Worm (Caenorhabditis elegans) whole organism, mixed stage, embryonic: ENCODE results near the gene C07E3.4.

Experiments used
- M03D4.4 ChIP-seq: sonication (generic microtip); optimal IDR thresholded peaks from 2 replicates; lab custom pipeline; 2017; ENCODE audit warnings: mild to moderate bottlenecking, missing genetic modification characterization, missing compliant biosample characterization
- bed-3 ChIP-seq: fragments of 200-800 bp; sonication (Bioruptor generic); optimal IDR thresholded peaks from 3 replicates; lab custom pipeline; 2018; ENCODE audit warnings: mild to moderate bottlenecking, missing genetic modification characterization, moderate library complexity, missing compliant biosample characterization
- blmp-1 ChIP-seq: fragments of 150-350 bp; optimal IDR thresholded peaks from 2 replicates; lab custom pipeline; 2014; ENCODE audit warnings: missing biosample characterization, missing genetic modification characterization
- ceh-39 ChIP-seq: fragments of 150-350 bp; optimal IDR thresholded peaks from 2 replicates; lab custom pipeline; 2014; ENCODE audit warnings: missing biosample characterization, missing genetic modification characterization
- ceh-43 ChIP-seq: fragments of 200-800 bp; sonication (Bioruptor generic); optimal IDR thresholded peaks from 2 replicates; lab custom pipeline; 2018; ENCODE audit warnings: mild to moderate bottlenecking, missing genetic modification characterization, moderate library complexity, missing compliant biosample characterization
- ceh-83 ChIP-seq: fragments of 200-800 bp; sonication (Bioruptor generic); optimal IDR thresholded peaks from 2 replicates; lab custom pipeline; 2018; ENCODE audit warnings: mild to moderate bottlenecking, missing genetic modification characterization, missing compliant biosample characterization
- ces-1 ChIP-seq: fragments of 150-350 bp; optimal IDR thresholded peaks from 2 replicates; lab custom pipeline; 2014; ENCODE audit warnings: missing biosample characterization, missing genetic modification reagents, missing genetic modification characterization
- cnd-1 ChIP-seq: fragments of 200-800 bp; sonication (Bioruptor generic); optimal IDR thresholded peaks from 2 replicates; lab custom pipeline; 2018; ENCODE audit warnings: mild to moderate bottlenecking, missing genetic modification characterization, missing compliant biosample characterization
- drap-1 ChIP-seq: fragments of 200-800 bp; sonication (Bioruptor generic); optimal IDR thresholded peaks from 3 replicates; lab custom pipeline; 2018; ENCODE audit warnings: mild to moderate bottlenecking, missing genetic modification characterization, missing compliant biosample characterization
- elt-1 ChIP-seq: sonication (generic microtip); optimal IDR thresholded peaks from 2 replicates; lab custom pipeline; 2017; ENCODE audit warnings: missing genetic modification characterization, mild to moderate bottlenecking, missing compliant biosample characterization, antibody characterized with exemption, moderate library complexity, borderline replicate concordance; ENCODE audit not compliant: insufficient read depth
- elt-3 ChIP-seq: fragments of 150-350 bp; optimal IDR thresholded peaks from 2 replicates; lab custom pipeline; 2014; ENCODE audit warnings: missing biosample characterization, missing genetic modification characterization
- flh-1 ChIP-seq: fragments of 200-800 bp; sonication (Bioruptor generic); optimal IDR thresholded peaks from 2 replicates; lab custom pipeline; 2018; ENCODE audit warnings: mild to moderate bottlenecking, missing genetic modification characterization, moderate library complexity, missing compliant biosample characterization
- ham-2 ChIP-seq: fragments of 200-800 bp; sonication (Bioruptor generic); optimal IDR thresholded peaks from 2 replicates; lab custom pipeline; 2018; ENCODE audit warnings: mild to moderate bottlenecking, missing genetic modification characterization, missing compliant biosample characterization
- hlh-1 ChIP-seq: fragments of 150-350 bp; optimal IDR thresholded peaks from 2 replicates; lab custom pipeline; 2014; ENCODE audit warnings: missing biosample characterization, missing genetic modification reagents, missing genetic modification characterization
- lin-13 ChIP-seq: fragments of 150-350 bp; optimal IDR thresholded peaks from 2 replicates; lab custom pipeline; 2014; ENCODE audit warnings: missing biosample characterization, missing genetic modification characterization
- lin-32 ChIP-seq: fragments of 200-800 bp; sonication (Bioruptor generic); optimal IDR thresholded peaks from 2 replicates; lab custom pipeline; 2018; ENCODE audit warnings: mild to moderate bottlenecking, missing genetic modification characterization, missing compliant biosample characterization
- lsy-2 ChIP-seq: fragments of 150-350 bp; optimal IDR thresholded peaks from 2 replicates; lab custom pipeline; 2014; ENCODE audit warnings: missing biosample characterization, missing genetic modification characterization
- mab-5 ChIP-seq: fragments of 150-350 bp; optimal IDR thresholded peaks from 2 replicates; lab custom pipeline; 2014; ENCODE audit warnings: missing biosample characterization, missing genetic modification characterization
- mep-1 ChIP-seq: fragments of 150-350 bp; optimal IDR thresholded peaks from 2 replicates; lab custom pipeline; 2017; ENCODE audit warnings: missing biosample characterization, missing genetic modification reagents, missing genetic modification characterization, inconsistent platforms
- mls-2 ChIP-seq: sonication (generic microtip); optimal IDR thresholded peaks from 2 replicates; lab custom pipeline; 2016; ENCODE audit warnings: mild to moderate bottlenecking, missing genetic modification characterization, moderate library complexity, missing compliant biosample characterization
- nhr-12 ChIP-seq: fragments of 150-350 bp; optimal IDR thresholded peaks from 2 replicates; lab custom pipeline; 2014; ENCODE audit warnings: missing biosample characterization, missing genetic modification characterization
- nhr-2 ChIP-seq: fragments of 150-350 bp; optimal IDR thresholded peaks from 2 replicates; lab custom pipeline; 2014; ENCODE audit warnings: missing biosample characterization, missing genetic modification characterization
- nhr-237 ChIP-seq: fragments of 150-350 bp; optimal IDR thresholded peaks from 2 replicates; lab custom pipeline; 2014; ENCODE audit warnings: missing biosample characterization, missing genetic modification characterization
- nhr-28 ChIP-seq: fragments of 150-350 bp; optimal IDR thresholded peaks from 2 replicates; lab custom pipeline; 2014; ENCODE audit warnings: missing biosample characterization, missing genetic modification characterization
- nhr-76 ChIP-seq: sonication (generic microtip); optimal IDR thresholded peaks from 2 replicates; lab custom pipeline; 2017; ENCODE audit warnings: missing biosample characterization, missing genetic modification characterization
- pha-4 ChIP-seq: fragments of 150-350 bp; optimal IDR thresholded peaks from 2 replicates; lab custom pipeline; 2018; ENCODE audit warnings: missing biosample characterization, missing genetic modification reagents, missing genetic modification characterization
- sem-2 ChIP-seq: fragments of 200-800 bp; sonication (Bioruptor generic); optimal IDR thresholded peaks from 2 replicates; lab custom pipeline; 2018; ENCODE audit warnings: mild to moderate bottlenecking, missing genetic modification characterization, missing compliant biosample characterization
- snpc-4 ChIP-seq: fragments of 150-350 bp; optimal IDR thresholded peaks from 2 replicates; lab custom pipeline; 2014; ENCODE audit warnings: missing biosample characterization, missing genetic modification characterization
- sptf-1 ChIP-seq: sonication (generic microtip); optimal IDR thresholded peaks from 2 replicates; lab custom pipeline; 2017; ENCODE audit warnings: mild to moderate bottlenecking, missing genetic modification characterization, moderate library complexity, missing compliant biosample characterization
- tbx-8 ChIP-seq: fragments of 200-800 bp; sonication (Bioruptor generic); optimal IDR thresholded peaks from 2 replicates; lab custom pipeline; 2018; ENCODE audit warnings: mild to moderate bottlenecking, missing genetic modification characterization, moderate library complexity, missing compliant biosample characterization
- unc-120 ChIP-seq: sonication (generic microtip); optimal IDR thresholded peaks from 2 replicates; lab custom pipeline; 2017; ENCODE audit warnings: missing genetic modification characterization, missing compliant biosample characterization; ENCODE audit not compliant: poor library complexity, severe bottlenecking
- unc-39 ChIP-seq: fragments of 150-350 bp; optimal IDR thresholded peaks from 2 replicates; lab custom pipeline; 2014; ENCODE audit warnings: missing biosample characterization, missing genetic modification characterization
- unc-62 ChIP-seq: fragments of 150-350 bp; optimal IDR thresholded peaks from 2 replicates; lab custom pipeline; 2014; ENCODE audit warnings: missing biosample characterization, missing genetic modification reagents, missing genetic modification characterization
- zip-8 ChIP-seq: fragments of 150-350 bp; optimal IDR thresholded peaks from 2 replicates; lab custom pipeline; 2014; ENCODE audit warnings: missing biosample characterization, missing genetic modification characterization
- ztf-11 ChIP-seq: fragments of 150-350 bp; optimal IDR thresholded peaks from 2 replicates; lab custom pipeline; 2014; ENCODE audit warnings: missing biosample characterization, missing genetic modification characterization

The C07E3.4 gene

DNA sequence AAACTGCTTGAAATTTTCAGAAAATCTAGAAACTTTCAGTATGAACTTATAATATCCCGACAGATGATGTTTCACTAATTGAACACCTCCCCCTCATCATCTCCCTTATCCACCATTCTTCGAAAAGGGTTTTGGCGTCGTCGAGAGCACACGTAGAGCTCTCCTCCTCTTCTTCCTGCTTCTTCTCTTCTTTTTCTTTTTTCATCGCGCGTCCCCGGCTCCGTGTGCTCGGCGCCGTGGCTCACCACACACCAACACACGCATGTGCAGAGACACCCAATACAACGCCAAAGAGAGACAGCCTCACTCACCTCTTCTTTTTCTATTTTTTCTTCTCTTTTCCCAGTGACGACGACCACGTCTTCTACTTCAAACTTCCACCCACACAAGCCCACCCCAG is 19.0 kb downstream of the C07E3.4 start:
- TF ChIP-seq elt-1 (tag; lab: Kevin White, UChicago) (no peak), nhr-12 (tag; lab: Kevin White, UChicago) (no peak), lsy-2 (tag; lab: Kevin White, UChicago) (no peak), drap-1 (GFP tag; lab: Kevin White, UChicago) (no peak), lin-32 (no peak), pha-4 (tag; lab: Kevin White, UChicago) (no peak), mep-1 (no peak), ceh-39 (tag; lab: Kevin White, UChicago) (no peak), flh-1 (GFP tag; lab: Kevin White, UChicago) (no peak), nhr-76 (tag; lab: Kevin White, UChicago) (no peak), ceh-83 (no peak), nhr-237 (tag; lab: Kevin White, UChicago) (no peak), ces-1 (GFP tag; lab: Kevin White, UChicago) (no peak), sem-2 (GFP tag; lab: Kevin White, UChicago) (no peak), nhr-28 (tag; lab: Kevin White, UChicago) (no peak), mls-2 (tag; lab: Kevin White, UChicago) (no peak), unc-120 (tag; lab: Kevin White, UChicago) (no peak), elt-3 (tag; lab: Kevin White, UChicago) (no peak)
- TF ChIP-seq, all 35 proteins: peak for 0

DNA sequence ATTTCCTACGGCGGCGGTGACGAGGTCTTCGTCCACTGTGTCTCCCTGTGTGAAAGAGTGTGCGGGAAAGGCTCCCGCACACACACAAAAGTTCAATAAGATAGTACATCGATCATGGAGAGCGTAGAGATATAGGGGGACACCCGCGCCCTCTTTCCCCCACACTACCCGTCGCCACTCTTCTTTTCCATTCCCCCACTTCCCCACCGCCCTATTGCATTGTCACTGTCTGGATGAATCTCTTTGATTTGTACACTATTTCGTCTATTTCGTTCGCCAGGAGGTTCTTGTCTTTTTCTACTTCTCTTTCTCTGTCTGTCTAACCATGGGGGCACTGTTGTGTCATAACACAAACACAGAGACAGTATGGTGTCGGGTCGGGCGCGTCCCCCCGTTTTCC is 21.7 kb downstream of the C07E3.4 start:
- TF ChIP-seq pha-4 (tag; lab: Kevin White, UChicago): no peak
- no peak for TF ChIP-seq hlh-1 (tag; lab: Kevin White, UChicago)
- TF ChIP-seq unc-120 (tag; lab: Kevin White, UChicago): peak; percentile 54
- peak; percentile 17 for TF ChIP-seq mep-1
- peak; percentile 48 for TF ChIP-seq nhr-237 (tag; lab: Kevin White, UChicago)
- TF ChIP-seq mls-2 (tag; lab: Kevin White, UChicago): peak; percentile 34
- TF ChIP-seq, all 35 proteins: peak for 4

DNA sequence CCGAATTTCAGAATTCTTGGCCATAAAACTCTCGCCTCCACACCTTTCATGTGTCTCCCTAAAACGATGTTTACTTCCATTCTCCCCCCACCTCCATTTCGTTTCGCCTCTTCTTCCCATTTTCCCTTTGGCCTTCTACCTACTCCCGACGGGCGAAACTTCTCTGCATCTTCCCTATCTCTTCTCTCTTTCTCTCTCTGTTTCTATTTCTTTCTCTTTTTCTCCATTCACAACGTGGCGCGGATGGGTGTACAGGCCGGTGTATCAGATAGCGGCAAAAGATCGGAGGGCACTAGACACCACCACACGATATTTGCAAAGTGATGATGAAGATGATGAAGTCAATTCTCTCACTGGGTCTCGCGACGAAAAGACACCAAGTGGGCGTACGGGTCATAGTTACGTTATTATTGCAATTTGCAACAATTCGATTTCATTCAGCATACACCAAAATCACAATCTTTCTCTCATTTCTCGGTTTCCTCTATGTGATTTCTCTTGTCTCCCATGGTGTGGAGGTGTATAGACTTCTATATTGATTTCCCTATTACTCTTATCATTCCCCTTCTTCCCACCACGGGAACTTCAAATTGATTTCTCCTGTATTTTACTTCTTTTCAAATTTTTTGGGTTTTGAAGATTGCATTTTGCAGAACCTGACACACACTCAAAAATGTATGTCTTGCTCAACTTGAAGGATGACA is 24.2 kb downstream of the C07E3.4 start, which contains the start of gene ztf-27:
Gene ztf-27 (plus strand): TSS at position 654 of the 704 bp plus-strand sequence.
- TF ChIP-seq blmp-1 (tag; lab: Kevin White, UChicago): no peak
- peak; percentile 75 for TF ChIP-seq unc-120 (tag; lab: Kevin White, UChicago)
- peak; percentile 41 for TF ChIP-seq nhr-237 (tag; lab: Kevin White, UChicago)
- peak; percentile 37 for TF ChIP-seq sptf-1 (tag; lab: Kevin White, UChicago)

DNA sequence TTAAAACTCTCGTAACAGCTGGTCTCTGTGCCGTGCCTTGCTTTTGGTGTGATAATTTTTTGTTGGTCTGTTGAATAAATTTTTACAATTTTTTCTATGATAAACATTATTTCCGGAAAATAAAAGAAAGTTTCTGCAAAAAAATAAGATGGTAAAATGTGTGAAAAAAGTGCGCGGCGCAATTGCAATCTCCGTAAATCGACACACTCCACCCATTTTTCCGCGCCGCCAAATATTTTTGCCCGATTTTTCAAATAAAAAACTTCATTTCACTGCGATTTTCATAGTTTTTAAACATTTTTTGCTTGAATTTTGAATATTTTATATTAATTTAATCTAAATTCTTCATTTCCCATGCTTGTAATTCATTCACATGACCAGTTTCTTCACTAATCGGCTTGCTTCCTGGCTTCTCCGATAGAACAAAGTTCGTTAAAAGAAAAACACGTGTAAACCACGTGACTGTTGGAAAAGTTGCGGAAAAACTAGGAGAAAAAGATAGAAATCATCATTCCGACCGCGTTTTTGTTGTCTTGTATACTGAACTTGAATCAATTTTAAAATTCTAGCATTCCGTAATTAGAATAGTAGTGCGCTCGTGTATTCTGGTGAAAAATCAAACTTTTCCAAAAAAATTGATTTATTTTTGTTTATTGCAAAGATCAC is 27.6 kb downstream of the C07E3.4 start:
- TF ChIP-seq elt-3 (tag; lab: Kevin White, UChicago) (no peak), ceh-43 (GFP tag; lab: Kevin White, UChicago) (peak; percentile 77), pha-4 (tag; lab: Kevin White, UChicago) (no peak), drap-1 (GFP tag; lab: Kevin White, UChicago) (peak; percentile 54), sptf-1 (tag; lab: Kevin White, UChicago) (peak; percentile 91), M03D4.4 (tag; lab: Kevin White, UChicago) (peak; percentile 82), ceh-39 (tag; lab: Kevin White, UChicago) (peak; percentile 4), mab-5 (tag; lab: Kevin White, UChicago) (no peak), unc-120 (tag; lab: Kevin White, UChicago) (peak; percentile 70), lin-32 (peak; percentile 30), lin-13 (tag; lab: Kevin White, UChicago) (no peak), ztf-11 (no peak), hlh-1 (tag; lab: Kevin White, UChicago) (peak; percentile 39), nhr-237 (tag; lab: Kevin White, UChicago) (peak; percentile 11), snpc-4 (tag; lab: Kevin White, UChicago) (no peak), nhr-2 (tag; lab: Kevin White, UChicago) (no peak), zip-8 (tag; lab: Kevin White, UChicago) (no peak), bed-3 (GFP tag; lab: Kevin White, UChicago) (peak; percentile 37), elt-1 (tag; lab: Kevin White, UChicago) (peak; percentile 54), ceh-83 (peak; percentile 74), mep-1 (peak; percentile 78), ham-2 (GFP tag; lab: Kevin White, UChicago) (no peak), unc-39 (no peak), nhr-28 (tag; lab: Kevin White, UChicago) (no peak), cnd-1 (peak; percentile 38), flh-1 (GFP tag; lab: Kevin White, UChicago) (peak; percentile 5), lsy-2 (tag; lab: Kevin White, UChicago) (peak; percentile 52), blmp-1 (tag; lab: Kevin White, UChicago) (no peak), ces-1 (GFP tag; lab: Kevin White, UChicago) (peak; percentile 48), mls-2 (tag; lab: Kevin White, UChicago) (peak; percentile 66), tbx-8 (GFP tag; lab: Kevin White, UChicago) (peak; percentile 78), unc-62 (no peak), sem-2 (GFP tag; lab: Kevin White, UChicago) (no peak), nhr-76 (tag; lab: Kevin White, UChicago) (no peak)
